Worm (Caenorhabditis elegans): Measurements from ENCODE around the gene arrd-15.
A peak's percentile ranks its signal among the peaks of the same experiment; 100 is the strongest.

The arrd-15 gene

ce11 chrIII:8956146-8956646, 26.4 kb downstream of the arrd-15 start, which contains the start of the genes ZK643.5 and ZK643.2 (continued):
- no peak for TF ChIP-seq nhr-179 (tag; optimal IDR thresholded peaks at IDR 0.05)
- TF ChIP-seq Y67H2A.10 (GFP tag; conservative IDR thresholded peaks at IDR 0.05) = no peak
- TF ChIP-seq zfh-2 (GFP tag; conservative IDR thresholded peaks at IDR 0.05) = no peak
- peak; percentile 51 for TF ChIP-seq madf-8 (GFP tag; conservative IDR thresholded peaks at IDR 0.05)
- no peak for TF ChIP-seq T26A5.8 (tag; optimal IDR thresholded peaks at IDR 0.05)
- TF ChIP-seq snpc-1.3 (tag; optimal IDR thresholded peaks at IDR 0.05; ENCODE audit: insufficient read depth) = peak; percentile 71
- no peak for TF ChIP-seq let-607 (tag; optimal IDR thresholded peaks at IDR 0.05)
- TF ChIP-seq pbrm-1 (GFP tag; IDR thresholded peaks at IDR 0.05) = no peak
- TF ChIP-seq bed-1 (GFP tag; IDR thresholded peaks at IDR 0.05) = no peak

ce11 chrIII:8960664-8961063, 30.8 kb downstream of the arrd-15 start, which contains the start of gene ZK643.6:
TSS of gene ZK643.6 (minus strand) at chrIII:8960764.
- TF ChIP-seq tlf-1 (GFP tag; optimal IDR thresholded peaks at IDR 0.05) = no peak
- TF ChIP-seq ztf-22 (GFP tag; optimal IDR thresholded peaks at IDR 0.05) = no peak
- no peak for TF ChIP-seq chd-7 (tag; optimal IDR thresholded peaks at IDR 0.05)

ce11 chrIII:8961993-8962392, 32.2 kb downstream of the arrd-15 start, which contains the start of gene grl-25:
TSS of gene grl-25 (plus strand) at chrIII:8962293.
- TF ChIP-seq B0035.1 (tag; optimal IDR thresholded peaks at IDR 0.05) (no peak), lin-26 (GFP tag; IDR thresholded peaks at IDR 0.05) (no peak), ceh-79 (tag; optimal IDR thresholded peaks at IDR 0.05) (no peak), let-607 (tag; optimal IDR thresholded peaks at IDR 0.05) (no peak), madf-8 (GFP tag; conservative IDR thresholded peaks at IDR 0.05) (no peak), madf-6 (GFP tag; IDR thresholded peaks at IDR 0.05) (no peak), aptf-3 (GFP tag; IDR thresholded peaks at IDR 0.05) (no peak), akir-1 (GFP tag; optimal IDR thresholded peaks at IDR 0.05) (no peak), nfyb-1 (GFP tag; IDR thresholded peaks at IDR 0.05) (no peak)

ce11 chrIII:8962475-8962874, 32.7 kb downstream of the arrd-15 start:
- TF ChIP-seq zfh-2 (GFP tag; conservative IDR thresholded peaks at IDR 0.05) (peak; percentile 93), T26A5.8 (tag; optimal IDR thresholded peaks at IDR 0.05) (no peak), nfyb-1 (GFP tag; IDR thresholded peaks at IDR 0.05) (0 out of 2 replicates have a peak, but pooled peaks have one; percentile 54), mcd-1 (GFP tag; IDR thresholded peaks at IDR 0.05) (peak; percentile 60; the same call in 1 of the 2 replicates), pbrm-1 (GFP tag; IDR thresholded peaks at IDR 0.05) (0 out of 2 replicates have a peak, but pooled peaks have one; percentile 20), bed-1 (GFP tag; IDR thresholded peaks at IDR 0.05) (no peak), nhr-27 (tag; optimal IDR thresholded peaks at IDR 0.05) (no peak), egrh-3 (GFP tag; IDR thresholded peaks at IDR 0.05) (peak; percentile 99)

- TF ChIP-seq ztf-3 (GFP tag; optimal IDR thresholded peaks at IDR 0.05) (no peak), ceh-27 (GFP tag; optimal IDR thresholded peaks at IDR 0.05) (no peak), let-607 (tag; optimal IDR thresholded peaks at IDR 0.05) (no peak), egrh-3 (GFP tag; IDR thresholded peaks at IDR 0.05) (peak; percentile 94), ztf-22 (GFP tag; optimal IDR thresholded peaks at IDR 0.05) (no peak), zfh-2 (GFP tag; conservative IDR thresholded peaks at IDR 0.05) (peak; percentile 84)
These were observed 35.0 kb downstream of the arrd-15 start for ce11 chrIII:8964684-8965283.

ce11 chrIII:8967639-8968038, 37.8 kb downstream of the arrd-15 start, which contains the start of the genes bud-13 and rpap-2:
TSS of gene bud-13 (minus strand) at chrIII:8967727.
TSS of gene rpap-2 (plus strand) at chrIII:8967967.
- TF ChIP-seq hrde-1 (tag; optimal IDR thresholded peaks at IDR 0.05; ENCODE audit: borderline replicate concordance) (no peak), F57C9.4 (tag; optimal IDR thresholded peaks at IDR 0.05) (no peak), unc-130 (GFP tag; optimal IDR thresholded peaks at IDR 0.05) (peak; percentile 26), pbrm-1 (GFP tag; IDR thresholded peaks at IDR 0.05) (no peak), C06A6.2 (GFP tag; conservative IDR thresholded peaks at IDR 0.05) (no peak)
